Fruit fly (Drosophila melanogaster) whole organism, adult: ENCODE results near the gene Fkbp59.
A peak's percentile ranks its signal among the peaks of the same experiment; 100 is the strongest.

Source experiments
- CG12768 ChIP-seq: fragments of 200-800 bp; sonication (Bioruptor generic); optimal IDR thresholded peaks from 2 replicates; lab custom pipeline; 2017; ENCODE audit warnings: missing biosample characterization, missing genetic modification characterization, mild to moderate bottlenecking, moderate library complexity, missing genetic modification reagents
- CG1620 ChIP-seq: fragments of 200-800 bp; sonication (Bioruptor generic); optimal IDR thresholded peaks from 2 replicates; lab custom pipeline; 2016; ENCODE audit warnings: missing biosample characterization, missing genetic modification characterization
- CG33017 ChIP-seq: fragments of 200-800 bp; sonication (Bioruptor generic); optimal IDR thresholded peaks from 2 replicates; lab custom pipeline; 2018; ENCODE audit warnings: missing biosample characterization, mild to moderate bottlenecking, missing genetic modification characterization, moderate library complexity
- CG5204 ChIP-seq: fragments of 200-800 bp; sonication (Bioruptor generic); optimal IDR thresholded peaks from 2 replicates; lab custom pipeline; 2016; ENCODE audit warnings: missing biosample characterization, missing genetic modification characterization
- CG7101 ChIP-seq: fragments of 200-800 bp; sonication (Bioruptor generic); optimal IDR thresholded peaks from 2 replicates; lab custom pipeline; 2018; ENCODE audit warnings: missing biosample characterization, mild to moderate bottlenecking, missing genetic modification characterization, moderate library complexity
- Clk ChIP-seq: fragments of 200-800 bp; sonication (Bioruptor generic); optimal IDR thresholded peaks from 2 replicates; lab custom pipeline; 2017; ENCODE audit warnings: missing biosample characterization, missing genetic modification characterization
- Crg-1 ChIP-seq: fragments of 200-800 bp; sonication (Bioruptor generic); optimal IDR thresholded peaks from 2 replicates; lab custom pipeline; 2016; ENCODE audit warnings: missing biosample characterization, missing genetic modification characterization
- Mnt ChIP-seq: fragments of 200-800 bp; sonication (Bioruptor generic); optimal IDR thresholded peaks from 2 replicates; lab custom pipeline; 2016; ENCODE audit warnings: missing biosample characterization, mild to moderate bottlenecking, missing genetic modification characterization
- kay ChIP-seq: fragments of 200-800 bp; sonication (Bioruptor generic); peaks from one replicate; lab custom pipeline; 2016; ENCODE audit warnings: missing biosample characterization, missing genetic modification characterization, borderline replicate concordance
- toe ChIP-seq: fragments of 200-800 bp; sonication (Bioruptor generic); optimal IDR thresholded peaks from 2 replicates; lab custom pipeline; 2016; ENCODE audit warnings: missing biosample characterization, missing genetic modification characterization

- TF ChIP-seq CG33017 (tag; lab: Kevin White, UChicago) = no peak
- peak; percentile 34 for TF ChIP-seq Mnt (GFP tag; lab: Kevin White, UChicago)
- peak; percentile 51 for TF ChIP-seq CG7101
- no peak for TF ChIP-seq Crg-1
- TF ChIP-seq kay (GFP tag; lab: Kevin White, UChicago) = no peak
- peak; percentile 37 for TF ChIP-seq toe (GFP tag; lab: Kevin White, UChicago)
- TF ChIP-seq CG12768 (GFP tag; lab: Kevin White, UChicago) = peak; percentile 34
- TF ChIP-seq CG5204 (GFP tag; lab: Kevin White, UChicago) = no peak
- peak; percentile 30 for TF ChIP-seq CG1620
- TF ChIP-seq Clk = peak; percentile 38
Measured at dm6 chr2L:9937908-9938307, 50.1 kb downstream of the Fkbp59 start, which contains the start of gene Arglu1.
